Worm (Caenorhabditis elegans): ENCODE data around the gene F16B4.6.

- no peak for TF ChIP-seq ceh-14 (tag; optimal IDR thresholded peaks at IDR 0.05)
- no peak for TF ChIP-seq ama-1 (optimal IDR thresholded peaks at IDR 0.05)
- TF ChIP-seq hlh-8 (tag; optimal IDR thresholded peaks at IDR 0.05) = no peak
- no peak for TF ChIP-seq tbx-7 (tag; optimal IDR thresholded peaks at IDR 0.05)
These were observed 48.2 kb upstream of the F16B4.6 start for ce11 chrV:1538842-1539241.

All from whole organism, late embryonic.